Worm (Caenorhabditis elegans) whole organism, L2 larva: ENCODE results near the gene pmp-1.

Source experiments
- F13H6.1 ChIP-seq: sonication (generic microtip); optimal IDR thresholded peaks from 2 replicates; lab custom pipeline; 2016; ENCODE audit warnings: missing genetic modification characterization, missing compliant biosample characterization
- aly-2 ChIP-seq: fragments of 150-350 bp; optimal IDR thresholded peaks from 2 replicates; lab custom pipeline; 2014; ENCODE audit warnings: missing biosample characterization, missing genetic modification characterization
- mbf-1 ChIP-seq: sonication (generic microtip); optimal IDR thresholded peaks from 2 replicates; lab custom pipeline; 2017; ENCODE audit warnings: missing biosample characterization, missing genetic modification characterization
- mdl-1 ChIP-seq, 2 experiments: fragments of 150-350 bp in 1 of 2; sonication (generic microtip) in 1 of 2; optimal IDR thresholded peaks; 2 replicates each; lab custom pipeline; 2017; ENCODE audit warnings: missing biosample characterization in 2 of 2, missing genetic modification characterization in 2 of 2
- nhr-11 ChIP-seq: fragments of 150-350 bp; optimal IDR thresholded peaks from 2 replicates; lab custom pipeline; 2014; ENCODE audit warnings: missing biosample characterization, missing genetic modification characterization
- unc-62 ChIP-seq: fragments of 150-350 bp; optimal IDR thresholded peaks from 2 replicates; lab custom pipeline; 2014; ENCODE audit warnings: missing biosample characterization, missing genetic modification reagents, missing genetic modification characterization
- ztf-11 ChIP-seq: sonication (generic microtip); optimal IDR thresholded peaks from 2 replicates; lab custom pipeline; 2017; ENCODE audit warnings: missing biosample characterization, missing genetic modification characterization

DNA sequence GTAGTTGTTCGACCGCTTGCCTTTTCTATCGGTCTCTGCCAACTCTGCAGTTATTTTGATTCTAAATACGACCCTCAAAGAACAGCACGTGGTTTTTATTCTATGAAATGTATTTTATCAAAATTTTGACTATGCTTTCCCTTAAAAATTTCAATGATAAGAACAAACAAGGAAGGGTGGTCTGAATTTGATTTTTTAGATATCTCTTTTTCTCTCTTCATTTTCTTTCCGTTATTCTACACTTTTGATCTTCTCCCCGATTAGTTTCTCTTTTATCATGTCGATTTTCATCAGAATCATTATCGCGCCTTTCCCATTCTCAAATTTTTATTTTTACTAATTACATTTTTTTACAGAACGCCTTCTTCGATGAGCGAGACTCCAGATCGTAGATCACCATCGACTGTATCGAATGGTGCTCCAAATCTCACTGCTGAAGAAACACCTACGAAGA lies 38.5 kb downstream of the pmp-1 start:
- TF ChIP-seq nhr-11 (tag; lab: Kevin White, UChicago), result no peak
- no peak for TF ChIP-seq aly-2 (tag; lab: Kevin White, UChicago)
- TF ChIP-seq mdl-1 (tag; optimal IDR thresholded peaks at IDR 0.05; lab: Kevin White, UChicago), result no peak
- TF ChIP-seq unc-62 (GFP tag; lab: Kevin White, UChicago), result no peak
- no peak for TF ChIP-seq mbf-1 (tag; lab: Kevin White, UChicago)
- no peak for TF ChIP-seq ztf-11 (tag; lab: Kevin White, UChicago)
- no peak for TF ChIP-seq F13H6.1
